Worm (Caenorhabditis elegans) whole organism, L4 larva: ENCODE data around the gene F13E9.15.

Experiments used
- F10B5.3 ChIP-seq: sonication (generic microtip); optimal IDR thresholded peaks from 2 replicates; lab custom pipeline; 2016; ENCODE audit warnings: mild to moderate bottlenecking, missing genetic modification characterization, missing compliant biosample characterization
- F37D6.2 ChIP-seq: sonication (generic microtip); optimal IDR thresholded peaks from 2 replicates; lab custom pipeline; 2016; ENCODE audit warnings: mild to moderate bottlenecking, missing genetic modification characterization, missing compliant biosample characterization
- R02D3.7 ChIP-seq: fragments of 150-350 bp; sonication (generic microtip); optimal IDR thresholded peaks from 3 replicates; lab custom pipeline; 2014; ENCODE audit warnings: missing biosample characterization, missing genetic modification characterization
- T20F7.1 ChIP-seq: fragments of 200-800 bp; sonication (Bioruptor generic); optimal IDR thresholded peaks from 2 replicates; lab custom pipeline; 2018; ENCODE audit warnings: mild to moderate bottlenecking, missing genetic modification characterization, missing compliant biosample characterization
- Y48G9A.11 ChIP-seq: fragments of 200-800 bp; sonication (Bioruptor generic); IDR thresholded peaks from 2 replicates; pipeline ENCODE4 v1.3.6; 2022; ENCODE audit warnings: missing genetic modification reagents, missing genetic modification characterization, missing compliant biosample characterization
- ama-1 ChIP-seq: fragments of 150-350 bp; optimal IDR thresholded peaks from 2 replicates; lab custom pipeline; 2014; ENCODE audit warnings: inconsistent platforms, mixed read lengths
- arid-1 ChIP-seq: fragments of 200-800 bp; sonication (Bioruptor generic); conservative IDR thresholded peaks from 2 replicates; pipeline ENCODE4 v1.3.6; 2022; ENCODE audit warnings: missing genetic modification reagents, missing genetic modification characterization, missing compliant biosample characterization
- ceh-20 ChIP-seq: fragments of 200-800 bp; sonication (Bioruptor generic); IDR thresholded peaks from 2 replicates; pipeline ENCODE4 v1.3.6; 2022; ENCODE audit warnings: missing genetic modification reagents, missing genetic modification characterization, missing compliant biosample characterization
- ceh-82 ChIP-seq: sonication (generic microtip); optimal IDR thresholded peaks from 2 replicates; lab custom pipeline; 2017; ENCODE audit warnings: missing biosample characterization, missing genetic modification characterization
- ces-1 ChIP-seq: fragments of 150-350 bp; sonication (generic microtip); optimal IDR thresholded peaks from 4 replicates; lab custom pipeline; 2014; ENCODE audit warnings: missing biosample characterization, missing genetic modification reagents, missing genetic modification characterization
- cey-2 ChIP-seq: sonication (generic microtip); optimal IDR thresholded peaks from 3 replicates; lab custom pipeline; 2017; ENCODE audit warnings: missing genetic modification characterization, mild to moderate bottlenecking, missing compliant biosample characterization, antibody characterized with exemption, borderline replicate concordance; ENCODE audit not compliant: insufficient read depth
- ctbp-1 ChIP-seq: fragments of 200-800 bp; sonication (Bioruptor generic); IDR thresholded peaks from 2 replicates; pipeline ENCODE4 v1.3.6; 2022; ENCODE audit warnings: missing genetic modification reagents, missing genetic modification characterization, missing compliant biosample characterization
- daf-16 ChIP-seq, 3 experiments: sonication (generic microtip); optimal IDR thresholded peaks; 2 replicates each; lab custom pipeline; 2016 to 2017; ENCODE audit warnings: missing genetic modification characterization in 3 of 3, missing genetic modification reagents in 3 of 3, mild to moderate bottlenecking in 2 of 3, missing compliant biosample characterization in 2 of 3, missing biosample characterization in 1 of 3, moderate library complexity in 1 of 3
- daf-19 ChIP-seq: fragments of 200-800 bp; sonication (Bioruptor generic); conservative IDR thresholded peaks from 2 replicates; pipeline ENCODE4 v1.3.6; 2022; ENCODE audit warnings: missing genetic modification characterization, missing compliant biosample characterization
- dmd-6 ChIP-seq: fragments of 200-800 bp; sonication (Bioruptor generic); IDR thresholded peaks from 2 replicates; pipeline ENCODE4 v1.3.6; 2022; ENCODE audit warnings: missing genetic modification reagents, missing genetic modification characterization, missing compliant biosample characterization
- dpl-1 ChIP-seq: fragments of 150-350 bp; optimal IDR thresholded peaks from 2 replicates; lab custom pipeline; 2014; ENCODE audit warnings: missing biosample characterization, missing genetic modification reagents, missing genetic modification characterization
- duxl-1 ChIP-seq: sonication (generic microtip); optimal IDR thresholded peaks from 2 replicates; lab custom pipeline; 2016; ENCODE audit warnings: mild to moderate bottlenecking, missing genetic modification characterization, moderate library complexity, missing compliant biosample characterization; ENCODE audit not compliant: poor library complexity
- dve-1 ChIP-seq: sonication (generic microtip); optimal IDR thresholded peaks from 2 replicates; lab custom pipeline; 2017; ENCODE audit warnings: antibody characterized with exemption, mild to moderate bottlenecking, missing genetic modification characterization, missing compliant biosample characterization; ENCODE audit not compliant: insufficient read depth
- hif-1 ChIP-seq, 2 experiments: sonication (generic microtip); optimal IDR thresholded peaks; 2 replicates each; lab custom pipeline; 2016 to 2017; ENCODE audit warnings: missing compliant biosample characterization in 2 of 2, missing genetic modification characterization in 2 of 2, missing genetic modification reagents in 2 of 2, missing genotype in 2 of 2, mild to moderate bottlenecking in 1 of 2
- hlh-11 ChIP-seq: fragments of 200-800 bp; sonication (Bioruptor generic); optimal IDR thresholded peaks from 2 replicates; lab custom pipeline; 2018; ENCODE audit warnings: mild to moderate bottlenecking, missing genetic modification characterization, missing compliant biosample characterization
- hlh-30 ChIP-seq: sonication (generic microtip); optimal IDR thresholded peaks from 2 replicates; lab custom pipeline; 2017; ENCODE audit warnings: antibody characterized with exemption, mild to moderate bottlenecking, missing genetic modification characterization, missing compliant biosample characterization; ENCODE audit not compliant: insufficient read depth
- hmg-1.1 ChIP-seq: fragments of 200-800 bp; sonication (Bioruptor generic); IDR thresholded peaks from 2 replicates; pipeline ENCODE4 v1.3.6; 2022; ENCODE audit warnings: missing genetic modification reagents, missing genetic modification characterization, missing compliant biosample characterization
- jun-1 ChIP-seq: fragments of 150-350 bp; optimal IDR thresholded peaks from 2 replicates; lab custom pipeline; 2014; ENCODE audit warnings: missing biosample characterization, missing genetic modification reagents, missing genetic modification characterization
- lin-1 ChIP-seq: fragments of 200-800 bp; sonication (Bioruptor generic); IDR thresholded peaks from 2 replicates; pipeline ENCODE4 v1.3.6; 2022; ENCODE audit warnings: missing genetic modification reagents, missing genetic modification characterization, missing compliant biosample characterization
- lin-15B ChIP-seq: fragments of 150-350 bp; sonication (generic microtip); optimal IDR thresholded peaks from 3 replicates; lab custom pipeline; 2014; ENCODE audit warnings: missing biosample characterization, missing genetic modification characterization
- lin-29 ChIP-seq: fragments of 200-800 bp; sonication (Bioruptor generic); IDR thresholded peaks from 2 replicates; pipeline ENCODE4 v1.3.6; 2022; ENCODE audit warnings: missing genetic modification reagents, missing genetic modification characterization, missing compliant biosample characterization
- lin-38 ChIP-seq: fragments of 200-800 bp; sonication (Bioruptor generic); IDR thresholded peaks from 2 replicates; pipeline ENCODE4 v1.3.6; 2022; ENCODE audit warnings: missing genetic modification reagents, missing genetic modification characterization, missing compliant biosample characterization
- lin-39 ChIP-seq: fragments of 150-350 bp; optimal IDR thresholded peaks from 2 replicates; lab custom pipeline; 2014; ENCODE audit warnings: missing biosample characterization, missing genetic modification reagents, missing genetic modification characterization
- madf-5 ChIP-seq, 2 experiments: fragments of 200-800 bp; sonication (Bioruptor generic); IDR thresholded peaks; 2 replicates each; pipeline ENCODE4 v1.3.6; 2022; ENCODE audit warnings: missing compliant biosample characterization in 2 of 2, missing genetic modification characterization in 2 of 2
- mdl-1 ChIP-seq, 2 experiments: fragments of 150-350 bp in 1 of 2; sonication (generic microtip) in 1 of 2; optimal IDR thresholded peaks; 2 replicates each; lab custom pipeline; 2014 to 2017; ENCODE audit warnings: missing biosample characterization in 2 of 2, missing genetic modification characterization in 2 of 2
- mdt-29 ChIP-seq: fragments of 200-800 bp; sonication (Bioruptor generic); IDR thresholded peaks from 2 replicates; pipeline ENCODE4 v1.3.6; 2022; ENCODE audit warnings: missing genetic modification reagents, missing genetic modification characterization, missing compliant biosample characterization
- mxl-2 ChIP-seq: fragments of 200-800 bp; sonication (Bioruptor generic); conservative IDR thresholded peaks from 2 replicates; pipeline ENCODE4 v1.3.6; 2022; ENCODE audit warnings: missing genetic modification reagents, missing genetic modification characterization, missing compliant biosample characterization
- nhr-102 ChIP-seq: sonication (generic microtip); optimal IDR thresholded peaks from 2 replicates; lab custom pipeline; 2016; ENCODE audit warnings: mild to moderate bottlenecking, missing genetic modification characterization, moderate library complexity, missing compliant biosample characterization
- nhr-237 ChIP-seq: sonication (generic microtip); optimal IDR thresholded peaks from 2 replicates; lab custom pipeline; 2017; ENCODE audit warnings: missing biosample characterization, missing genetic modification characterization
- nhr-28 ChIP-seq: fragments of 150-350 bp; optimal IDR thresholded peaks from 2 replicates; lab custom pipeline; 2014; ENCODE audit warnings: missing biosample characterization, missing genetic modification characterization
- nhr-41 ChIP-seq: fragments of 200-800 bp; sonication (Bioruptor generic); IDR thresholded peaks from 2 replicates; pipeline ENCODE4 v1.3.6; 2022; ENCODE audit warnings: missing genetic modification reagents, missing genetic modification characterization, missing compliant biosample characterization
- php-3 ChIP-seq: fragments of 200-800 bp; sonication (Bioruptor generic); IDR thresholded peaks from 2 replicates; pipeline ENCODE4 v1.3.6; 2022; ENCODE audit warnings: missing genetic modification reagents, missing genetic modification characterization, missing compliant biosample characterization
- rbr-2 ChIP-seq: sonication (generic microtip); optimal IDR thresholded peaks from 2 replicates; lab custom pipeline; 2016; ENCODE audit warnings: missing genotype, missing genetic modification characterization, missing compliant biosample characterization
- set-16 ChIP-seq: fragments of 200-800 bp; sonication (Bioruptor generic); IDR thresholded peaks from 2 replicates; pipeline ENCODE4 v1.3.6; 2022; ENCODE audit warnings: missing genetic modification reagents, missing genetic modification characterization, missing compliant biosample characterization
- skn-1 ChIP-seq: fragments of 150-350 bp; optimal IDR thresholded peaks from 2 replicates; lab custom pipeline; 2014; ENCODE audit warnings: missing biosample characterization, missing genetic modification characterization
- spr-3 ChIP-seq: fragments of 200-800 bp; sonication (Bioruptor generic); optimal IDR thresholded peaks from 2 replicates; lab custom pipeline; 2018; ENCODE audit warnings: mild to moderate bottlenecking, missing genetic modification characterization, missing compliant biosample characterization
- tag-97 ChIP-seq: fragments of 200-800 bp; sonication (Bioruptor generic); IDR thresholded peaks from 2 replicates; pipeline ENCODE4 v1.3.6; 2022; ENCODE audit warnings: missing genetic modification characterization, missing compliant biosample characterization
- tra-1 ChIP-seq: fragments of 200-800 bp; sonication (Bioruptor generic); IDR thresholded peaks from 2 replicates; pipeline ENCODE4 v1.3.6; 2022; ENCODE audit warnings: missing genetic modification reagents, missing genetic modification characterization, missing compliant biosample characterization
- unc-130 ChIP-seq: sonication (generic microtip); optimal IDR thresholded peaks from 2 replicates; lab custom pipeline; 2016; ENCODE audit warnings: missing genetic modification reagents, missing genetic modification characterization, missing compliant biosample characterization
- unc-39 ChIP-seq: sonication (generic microtip); optimal IDR thresholded peaks from 2 replicates; lab custom pipeline; 2017; ENCODE audit warnings: missing biosample characterization, missing genetic modification characterization
- zip-2 ChIP-seq: fragments of 150-350 bp; optimal IDR thresholded peaks from 2 replicates; lab custom pipeline; 2014; ENCODE audit warnings: missing biosample characterization, missing genetic modification characterization
- ztf-11 ChIP-seq: fragments of 150-350 bp; optimal IDR thresholded peaks from 2 replicates; lab custom pipeline; 2014; ENCODE audit warnings: missing biosample characterization, missing genetic modification characterization
- ztf-7 ChIP-seq: fragments of 150-350 bp; optimal IDR thresholded peaks from 2 replicates; lab custom pipeline; 2014; ENCODE audit warnings: missing biosample characterization, missing genetic modification characterization

Gene F13E9.15

DNA sequence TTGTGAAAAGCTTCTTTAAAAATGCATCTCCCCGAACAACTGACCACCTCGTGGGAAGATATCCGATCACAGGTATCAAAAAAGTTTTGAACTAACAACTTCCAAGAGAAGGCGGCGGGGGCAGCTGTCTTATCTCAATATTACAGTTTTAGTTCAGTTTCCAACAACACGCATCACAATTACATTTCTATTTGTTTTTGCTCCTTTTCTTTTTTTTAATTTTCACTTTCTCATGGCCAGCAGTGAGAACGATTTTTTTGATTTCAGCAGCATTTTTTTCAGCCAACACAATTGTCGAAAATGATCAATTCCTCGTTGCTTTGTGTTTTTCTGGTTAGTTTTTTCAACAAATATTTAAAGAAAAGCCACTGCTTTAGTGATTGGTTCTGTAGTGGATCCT lies 23.4 kb upstream of the F13E9.15 start, which contains the start of gene ZK593.2 (continued):
- TF ChIP-seq rbr-2, result no peak
- TF ChIP-seq dmd-6, result peak; percentile 7; the same call in 1 of the 2 replicates
- TF ChIP-seq daf-19 (GFP tag; lab: Robert Waterston, UW), result no peak
- no peak for TF ChIP-seq ceh-82 (tag; lab: Kevin White, UChicago)
- no peak for TF ChIP-seq hlh-11
- no peak for TF ChIP-seq hmg-1.1 (GFP tag; lab: Robert Waterston, UW)
- no peak for TF ChIP-seq nhr-28 (tag; lab: Kevin White, UChicago)
- TF ChIP-seq lin-1 (GFP tag; lab: Robert Waterston, UW), result no peak

DNA sequence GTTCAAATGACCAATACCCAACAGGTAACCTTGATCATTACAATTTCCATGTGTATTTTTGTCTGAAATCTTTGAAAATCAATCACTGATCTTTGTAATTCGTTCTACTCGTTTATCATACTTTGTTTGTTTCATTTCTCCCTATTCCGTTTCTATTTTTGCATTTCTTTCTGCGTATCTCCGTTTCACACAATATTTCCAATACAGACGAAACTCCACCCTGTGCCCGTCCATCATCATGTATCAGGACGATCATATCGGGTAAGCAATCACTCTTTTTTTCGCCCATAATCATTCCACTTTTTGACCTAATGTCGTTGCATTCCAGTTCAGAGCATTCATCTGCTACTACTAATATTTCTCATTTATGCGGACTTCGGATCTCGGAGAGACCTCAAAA lies 20.0 kb upstream of the F13E9.15 start, which contains the start of gene pyk-2:
Gene pyk-2 (plus strand): TSS at position 206 of the 400 bp plus-strand sequence.
- no peak for TF ChIP-seq ceh-20
- TF ChIP-seq nhr-41, result no peak
- TF ChIP-seq skn-1 (tag; lab: Kevin White, UChicago), result no peak
- TF ChIP-seq php-3 (GFP tag; lab: Robert Waterston, UW), result 0 out of 2 replicates have a peak, but pooled peaks have one; percentile 39
- TF ChIP-seq T20F7.1 (GFP tag; lab: Kevin White, UChicago), result peak; percentile 36
- peak; percentile 63 for TF ChIP-seq hlh-30
- TF ChIP-seq lin-1 (GFP tag; lab: Robert Waterston, UW), result no peak
- no peak for TF ChIP-seq ztf-11 (tag; lab: Kevin White, UChicago)
- TF ChIP-seq ztf-7 (tag; lab: Kevin White, UChicago), result no peak
- TF ChIP-seq cey-2 (tag; lab: Kevin White, UChicago), result no peak
- no peak for TF ChIP-seq ama-1
- TF ChIP-seq hlh-11, result peak; percentile 82
- no peak for TF ChIP-seq daf-19 (GFP tag; lab: Robert Waterston, UW)
- TF ChIP-seq dve-1 (tag; lab: Kevin White, UChicago), result peak; percentile 77
- no peak for TF ChIP-seq spr-3 (GFP tag; lab: Kevin White, UChicago)
- no peak for TF ChIP-seq unc-130 (GFP tag; lab: Kevin White, UChicago)
- no peak for TF ChIP-seq nhr-237
- TF ChIP-seq lin-15B (tag; lab: Kevin White, UChicago), result no peak
- no peak for TF ChIP-seq mdt-29 (GFP tag; lab: Robert Waterston, UW)
- peak in 1 of 2 experiments; percentile 37 for TF ChIP-seq mdl-1 (tag; optimal IDR thresholded peaks at IDR 0.05; lab: Kevin White, UChicago)
- TF ChIP-seq lin-39, result no peak
- TF ChIP-seq lin-38, result no peak
- TF ChIP-seq tag-97 (GFP tag; lab: Robert Waterston, UW), result no peak
- TF ChIP-seq Y48G9A.11 (GFP tag; lab: Robert Waterston, UW), result no peak
- no peak for TF ChIP-seq arid-1
- TF ChIP-seq F10B5.3, result no peak
- TF ChIP-seq ctbp-1 (GFP tag; lab: Robert Waterston, UW), result no peak
- TF ChIP-seq madf-5 (GFP tag; IDR thresholded peaks at IDR 0.05; lab: Robert Waterston, UW), result no peak
- no peak for TF ChIP-seq set-16 (GFP tag; lab: Robert Waterston, UW)
- TF ChIP-seq dmd-6, result no peak; the same call in none of the 2 replicates
- no peak for TF ChIP-seq zip-2
- no peak for TF ChIP-seq unc-39 (tag; lab: Kevin White, UChicago)
- TF ChIP-seq R02D3.7, result no peak
- no peak for TF ChIP-seq ces-1
- no peak for TF ChIP-seq ceh-82 (tag; lab: Kevin White, UChicago)
- TF ChIP-seq dpl-1 (GFP tag; lab: Kevin White, UChicago), result no peak
- TF ChIP-seq mxl-2, result no peak
- TF ChIP-seq duxl-1, result no peak
- no peak for TF ChIP-seq F37D6.2
- TF ChIP-seq jun-1 (tag; lab: Kevin White, UChicago), result no peak
- no peak for TF ChIP-seq hif-1 (tag; optimal IDR thresholded peaks at IDR 0.05; lab: Kevin White, UChicago)
- TF ChIP-seq tra-1 (GFP tag; lab: Robert Waterston, UW), result no peak
- TF ChIP-seq nhr-102 (tag; lab: Kevin White, UChicago), result no peak
- TF ChIP-seq daf-16 (GFP tag; optimal IDR thresholded peaks at IDR 0.05; lab: Kevin White, UChicago), result no peak
- peak; percentile 80 for TF ChIP-seq daf-16 (tag; optimal IDR thresholded peaks at IDR 0.05; lab: Kevin White, UChicago)
- no peak for TF ChIP-seq lin-29 (GFP tag; lab: Robert Waterston, UW)
